Worm (Caenorhabditis elegans) whole organism, young adult: ENCODE results near the gene B0507.1.

Experiments
- B0261.1 ChIP-seq: sonication (generic microtip); optimal IDR thresholded peaks from 2 replicates; lab custom pipeline; 2016; ENCODE audit warnings: mild to moderate bottlenecking, missing genetic modification characterization, moderate library complexity, missing compliant biosample characterization
- mxl-1 ChIP-seq: sonication (generic microtip); optimal IDR thresholded peaks from 2 replicates; lab custom pipeline; 2016; ENCODE audit warnings: missing genetic modification characterization, missing compliant biosample characterization
- pha-4 ChIP-seq: fragments of 150-350 bp; sonication (generic microtip); optimal IDR thresholded peaks from 2 replicates; lab custom pipeline; 2014; ENCODE audit warnings: missing biosample characterization, missing genetic modification reagents, missing genetic modification characterization
- somi-1 ChIP-seq: fragments of 200-800 bp; sonication (Bioruptor generic); optimal IDR thresholded peaks from 2 replicates; lab custom pipeline; 2018; ENCODE audit warnings: mild to moderate bottlenecking, missing genetic modification characterization, missing compliant biosample characterization
- zim-3 ChIP-seq: sonication (generic microtip); optimal IDR thresholded peaks from 2 replicates; lab custom pipeline; 2017; ENCODE audit warnings: mild to moderate bottlenecking, missing genetic modification characterization, moderate library complexity, missing compliant biosample characterization
- ztf-26 ChIP-seq: sonication (generic microtip); optimal IDR thresholded peaks from 2 replicates; lab custom pipeline; 2017; ENCODE audit warnings: missing genetic modification characterization, missing compliant biosample characterization

- TF ChIP-seq zim-3 (tag; lab: Kevin White, UChicago) (no peak), mxl-1 (tag; lab: Kevin White, UChicago) (no peak), somi-1 (GFP tag; lab: Kevin White, UChicago) (no peak), pha-4 (no peak), ztf-26 (tag; lab: Kevin White, UChicago) (no peak), B0261.1 (tag; lab: Kevin White, UChicago) (no peak)
Measured at ce11 chrV:8792814-8793213, 16.4 kb downstream of the B0507.1 start.
